Worm (Caenorhabditis elegans) whole organism, L1 larva: ENCODE measurements around the gene ZK1248.15.

Experiments
- alr-1 ChIP-seq: fragments of 200-800 bp; sonication (Bioruptor generic); optimal IDR thresholded peaks from 2 replicates; lab custom pipeline; 2018; ENCODE audit warnings: borderline replicate concordance, mild to moderate bottlenecking, missing genetic modification characterization, missing compliant biosample characterization
- blmp-1 ChIP-seq: fragments of 150-350 bp; optimal IDR thresholded peaks from 2 replicates; lab custom pipeline; 2014; ENCODE audit warnings: missing biosample characterization, missing genetic modification characterization
- lin-13 ChIP-seq: fragments of 150-350 bp; optimal IDR thresholded peaks from 2 replicates; lab custom pipeline; 2014; ENCODE audit warnings: missing biosample characterization, missing genetic modification reagents, missing genetic modification characterization
- lin-15B ChIP-seq: fragments of 150-350 bp; sonication (generic microtip); optimal IDR thresholded peaks from 3 replicates; lab custom pipeline; 2014; ENCODE audit warnings: missing biosample characterization, missing genetic modification characterization
- lir-3 ChIP-seq: sonication (generic microtip); optimal IDR thresholded peaks from 2 replicates; lab custom pipeline; 2016; ENCODE audit warnings: mild to moderate bottlenecking, missing genetic modification characterization, moderate library complexity, missing compliant biosample characterization; ENCODE audit not compliant: poor library complexity
- nhr-237 ChIP-seq: fragments of 150-350 bp; optimal IDR thresholded peaks from 2 replicates; lab custom pipeline; 2014; ENCODE audit warnings: missing biosample characterization, missing genetic modification characterization
- nhr-77 ChIP-seq: fragments of 150-350 bp; optimal IDR thresholded peaks from 2 replicates; lab custom pipeline; 2014; ENCODE audit warnings: missing biosample characterization, missing genetic modification characterization
- unc-130 ChIP-seq: fragments of 150-350 bp; optimal IDR thresholded peaks from 2 replicates; lab custom pipeline; 2017; ENCODE audit warnings: missing biosample characterization, missing genetic modification characterization, inconsistent platforms

DNA sequence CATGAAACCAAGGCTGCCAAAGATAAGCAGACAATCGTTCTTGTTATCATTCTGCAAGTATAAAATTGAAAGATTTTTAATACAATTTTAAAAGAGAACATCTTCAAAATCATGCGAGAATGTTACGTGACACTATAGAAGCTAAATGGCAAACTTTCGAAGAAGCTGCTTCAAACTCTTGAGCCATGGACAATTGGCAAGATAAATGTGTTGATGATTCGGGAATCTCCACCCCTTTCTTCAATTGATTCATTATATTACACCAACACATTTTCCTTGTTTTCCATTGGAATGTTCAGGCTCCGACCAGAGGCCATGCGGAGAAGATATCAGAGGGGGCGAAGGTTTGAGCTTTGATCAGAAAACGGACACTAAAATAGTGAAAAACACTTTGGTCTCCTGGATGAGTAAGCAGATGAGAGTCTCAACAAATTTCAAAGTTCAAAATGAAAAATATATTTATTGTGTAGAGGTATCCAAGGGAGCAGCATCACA, 2.7 kb upstream of the ZK1248.15 start, which contains the start of gene lec-5:
- TF ChIP-seq lin-15B (tag; lab: Kevin White, UChicago): no peak
- no peak for TF ChIP-seq alr-1 (tag; lab: Kevin White, UChicago)
- peak; percentile 63 for TF ChIP-seq unc-130 (tag; lab: Kevin White, UChicago)
- no peak for TF ChIP-seq lir-3 (tag; lab: Kevin White, UChicago)
- TF ChIP-seq blmp-1 (tag; lab: Kevin White, UChicago): no peak
- TF ChIP-seq nhr-77 (tag; lab: Kevin White, UChicago): no peak
- TF ChIP-seq lin-13 (GFP tag; lab: Kevin White, UChicago): no peak
- no peak for TF ChIP-seq nhr-237 (tag; lab: Kevin White, UChicago)
